Fruit fly (Drosophila melanogaster): ENCODE measurements around the gene mbf1.

The mbf1 gene

dm6 chr3L:16566093-16566492 is 8.1 kb upstream of the mbf1 start (continued):
- TF ChIP-seq CG32006 (GFP tag; optimal IDR thresholded peaks at IDR 0.05) = no peak

DNA sequence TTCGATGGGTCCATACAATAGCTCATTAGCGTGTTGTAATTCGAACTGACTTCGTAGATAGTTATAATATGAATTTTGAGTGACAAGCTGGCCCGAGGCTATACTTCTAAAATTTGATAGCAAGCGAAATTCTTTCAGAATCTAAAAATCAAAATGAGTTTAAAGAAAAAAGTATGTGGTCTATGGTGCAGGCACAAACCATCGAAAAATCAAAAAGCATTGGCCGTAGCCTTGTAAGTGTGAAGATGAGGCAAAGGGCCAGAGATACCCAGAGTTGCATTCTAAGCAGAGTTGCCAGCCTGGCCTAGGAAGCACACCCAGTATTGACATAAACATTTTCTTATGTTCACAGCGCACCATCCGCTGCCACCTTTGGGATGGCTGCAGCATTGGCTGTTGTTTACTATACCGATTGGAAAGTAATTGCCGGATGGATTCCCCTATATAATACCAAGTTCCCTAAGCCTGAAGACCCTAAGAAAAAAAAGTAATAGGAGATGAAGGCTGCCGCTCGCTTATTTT is 7.5 kb upstream of the mbf1 start, which contains the start of gene UQCR-6.4L:
Gene UQCR-6.4L (plus strand): TSS at position 51 of the 522 bp plus-strand sequence.
- no peak for TF ChIP-seq CG15336 (GFP tag; IDR thresholded peaks at IDR 0.05)
- no peak for TF ChIP-seq Gug (GFP tag; IDR thresholded peaks at IDR 0.05)
- TF ChIP-seq CG34406 (GFP tag; optimal IDR thresholded peaks at IDR 0.05) = no peak
- TF ChIP-seq CG7368 (GFP tag; optimal IDR thresholded peaks at IDR 0.05) = no peak
- no peak for TF ChIP-seq net (GFP tag; optimal IDR thresholded peaks at IDR 0.05)
- TF ChIP-seq CG10631 (GFP tag; optimal IDR thresholded peaks at IDR 0.05) = no peak
- no peak for TF ChIP-seq CG8319 (GFP tag; optimal IDR thresholded peaks at IDR 0.05)
- TF ChIP-seq Eip75B (GFP tag; optimal IDR thresholded peaks at IDR 0.05) = no peak
- no peak for TF ChIP-seq Hr4 (GFP tag; optimal IDR thresholded peaks at IDR 0.05)
- no peak for TF ChIP-seq fd59A (GFP tag; optimal IDR thresholded peaks at IDR 0.05)
- no peak for TF ChIP-seq salr (GFP tag; optimal IDR thresholded peaks at IDR 0.05)

dm6 chr3L:16567495-16567894 is 6.7 kb upstream of the mbf1 start:
- TF ChIP-seq eg (GFP tag; IDR thresholded peaks at IDR 0.05) (0 out of 3 replicates have a peak, but pooled peaks have one; percentile 12), CG15336 (GFP tag; IDR thresholded peaks at IDR 0.05) (peak; percentile 50), CG8119 (GFP tag; IDR thresholded peaks at IDR 0.05) (0 out of 3 replicates have a peak, but pooled peaks have one; percentile 17), cyc (GFP tag; optimal IDR thresholded peaks at IDR 0.05) (no peak), Hr4 (GFP tag; optimal IDR thresholded peaks at IDR 0.05) (peak; percentile 4), CG32006 (GFP tag; optimal IDR thresholded peaks at IDR 0.05) (peak; percentile 24)

- TF ChIP-seq CG31627 (GFP tag; optimal IDR thresholded peaks at IDR 0.05) (no peak), Eip75B (GFP tag; optimal IDR thresholded peaks at IDR 0.05) (no peak), Sox15 (GFP tag; optimal IDR thresholded peaks at IDR 0.05) (no peak), net (GFP tag; optimal IDR thresholded peaks at IDR 0.05) (no peak), CG34406 (GFP tag; optimal IDR thresholded peaks at IDR 0.05) (no peak), Ets21C (GFP tag; optimal IDR thresholded peaks at IDR 0.05) (no peak), spab (GFP tag; optimal IDR thresholded peaks at IDR 0.05) (no peak), CG16779 (tag; optimal IDR thresholded peaks at IDR 0.05) (no peak), Hr4 (GFP tag; optimal IDR thresholded peaks at IDR 0.05) (no peak), Eip78C (GFP tag) (no peak), CG1621 (tag; optimal IDR thresholded peaks at IDR 0.05) (no peak), CG9139 (GFP tag; optimal IDR thresholded peaks at IDR 0.05) (no peak), CG10669 (GFP tag; optimal IDR thresholded peaks at IDR 0.05) (no peak), cyc (GFP tag; optimal IDR thresholded peaks at IDR 0.05) (no peak), dsx (GFP tag; optimal IDR thresholded peaks at IDR 0.05; ENCODE audit: poor library complexity, severe bottlenecking) (no peak), fd85E (GFP tag; optimal IDR thresholded peaks at IDR 0.05) (no peak), CG11902 (GFP tag; optimal IDR thresholded peaks at IDR 0.05) (no peak)
Measured at dm6 chr3L:16569456-16569855, 4.8 kb upstream of the mbf1 start.

- TF ChIP-seq CG8119 (GFP tag; IDR thresholded peaks at IDR 0.05) = peak; percentile 40; the same call in 1 of the 3 replicates
- TF ChIP-seq CG8319 (GFP tag; optimal IDR thresholded peaks at IDR 0.05) = no peak
- peak; percentile 35 for TF ChIP-seq Eip78C (GFP tag)
- no peak for TF ChIP-seq CG3919 (GFP tag; optimal IDR thresholded peaks at IDR 0.05)
- TF ChIP-seq CG15336 (GFP tag; IDR thresholded peaks at IDR 0.05) = 0 out of 2 replicates have a peak, but pooled peaks have one; percentile 22
Measured at dm6 chr3L:16571014-16571738, 3.1 kb upstream of the mbf1 start.

DNA sequence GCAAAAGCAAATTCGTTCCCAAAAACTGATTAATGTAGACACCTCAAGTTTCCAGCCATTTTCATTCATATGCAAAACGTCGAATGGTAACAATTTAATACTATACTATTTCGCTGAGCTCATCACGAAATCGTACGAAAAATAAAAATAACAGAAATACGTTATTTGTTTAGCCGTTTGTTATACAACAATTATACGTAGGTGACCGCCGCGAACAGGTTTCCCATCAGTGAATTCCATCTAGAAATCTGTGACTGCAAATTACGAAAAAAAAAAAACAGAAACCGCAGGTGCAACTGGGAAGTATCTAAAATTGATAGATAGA is 2.5 kb upstream of the mbf1 start:
- TF ChIP-seq CG6792 (GFP tag; optimal IDR thresholded peaks at IDR 0.05) (no peak), fd85E (GFP tag; optimal IDR thresholded peaks at IDR 0.05) (no peak), esn (GFP tag; optimal IDR thresholded peaks at IDR 0.05) (no peak), Sox102F (GFP tag; optimal IDR thresholded peaks at IDR 0.05) (no peak), fd59A (GFP tag; optimal IDR thresholded peaks at IDR 0.05) (no peak), net (GFP tag; optimal IDR thresholded peaks at IDR 0.05) (no peak), Sox14 (GFP tag; optimal IDR thresholded peaks at IDR 0.05) (no peak), Ets21C (GFP tag; optimal IDR thresholded peaks at IDR 0.05) (no peak), CG6808 (GFP tag; optimal IDR thresholded peaks at IDR 0.05) (no peak), CG4318 (GFP tag; optimal IDR thresholded peaks at IDR 0.05) (no peak), Lpt (GFP tag; optimal IDR thresholded peaks at IDR 0.05) (no peak), acj6 (GFP tag; optimal IDR thresholded peaks at IDR 0.05) (no peak)

Data from whole organism, prepupa.